Fruit fly (Drosophila melanogaster) whole organism, adult: ENCODE measurements around the gene Pi3K21B.
A peak's percentile ranks its signal among the peaks of the same experiment; 100 is the strongest.

Experiments used
- CG11617 ChIP-seq: fragments of 200-800 bp; sonication (Bioruptor generic); optimal IDR thresholded peaks from 2 replicates; lab custom pipeline; 2017; ENCODE audit warnings: mild to moderate bottlenecking, missing biosample characterization, missing genetic modification reagents, missing genetic modification characterization
- CG12768 ChIP-seq: fragments of 200-800 bp; sonication (Bioruptor generic); optimal IDR thresholded peaks from 2 replicates; lab custom pipeline; 2017; ENCODE audit warnings: missing biosample characterization, missing genetic modification characterization, mild to moderate bottlenecking, moderate library complexity, missing genetic modification reagents
- CG1620 ChIP-seq: fragments of 200-800 bp; sonication (Bioruptor generic); optimal IDR thresholded peaks from 2 replicates; lab custom pipeline; 2016; ENCODE audit warnings: missing biosample characterization, missing genetic modification characterization
- CG33017 ChIP-seq: fragments of 200-800 bp; sonication (Bioruptor generic); optimal IDR thresholded peaks from 2 replicates; lab custom pipeline; 2018; ENCODE audit warnings: missing biosample characterization, mild to moderate bottlenecking, missing genetic modification characterization, moderate library complexity
- CG7101 ChIP-seq: fragments of 200-800 bp; sonication (Bioruptor generic); optimal IDR thresholded peaks from 2 replicates; lab custom pipeline; 2018; ENCODE audit warnings: missing biosample characterization, mild to moderate bottlenecking, missing genetic modification characterization, moderate library complexity
- Clk ChIP-seq: fragments of 200-800 bp; sonication (Bioruptor generic); optimal IDR thresholded peaks from 2 replicates; lab custom pipeline; 2017; ENCODE audit warnings: missing biosample characterization, missing genetic modification characterization
- Hr96 ChIP-seq: fragments of 200-800 bp; sonication (Bioruptor generic); optimal IDR thresholded peaks from 2 replicates; lab custom pipeline; 2016; ENCODE audit warnings: missing biosample characterization, missing genetic modification characterization
- cnc ChIP-seq, 2 experiments: fragments of >200 bp; optimal IDR thresholded peaks; 2 replicates each; lab custom pipeline; 2017
- kay ChIP-seq: fragments of 200-800 bp; sonication (Bioruptor generic); peaks from one replicate; lab custom pipeline; 2016; ENCODE audit warnings: missing biosample characterization, missing genetic modification characterization, borderline replicate concordance
- tj ChIP-seq: fragments of 200-800 bp; sonication (Bioruptor generic); optimal IDR thresholded peaks from 3 replicates; lab custom pipeline; 2017; ENCODE audit warnings: missing biosample characterization, mild to moderate bottlenecking, missing genetic modification characterization, moderate library complexity
- toe ChIP-seq: fragments of 200-800 bp; sonication (Bioruptor generic); optimal IDR thresholded peaks from 2 replicates; lab custom pipeline; 2016; ENCODE audit warnings: missing biosample characterization, missing genetic modification characterization

- TF ChIP-seq toe = no peak
- TF ChIP-seq CG11617 = no peak
- peak; percentile 28 for TF ChIP-seq CG12768 (GFP tag; lab: Kevin White, UChicago)
- TF ChIP-seq Hr96 (GFP tag; lab: Kevin White, UChicago) = peak; percentile 7
- peak; percentile 25 for TF ChIP-seq tj
- TF ChIP-seq kay (GFP tag; lab: Kevin White, UChicago) = no peak
- no peak for TF ChIP-seq CG1620 (GFP tag; lab: Kevin White, UChicago)
- no peak for TF ChIP-seq cnc (optimal IDR thresholded peaks at IDR 0.05; lab: Kevin White, UChicago)
- TF ChIP-seq CG7101 (tag; lab: Kevin White, UChicago) = peak; percentile 21
- TF ChIP-seq CG33017 (tag; lab: Kevin White, UChicago) = peak; percentile 11
- TF ChIP-seq Clk (GFP tag; lab: Kevin White, UChicago) = no peak
Measured at dm6 chr2L:249048-249825, 48.4 kb upstream of the Pi3K21B start.
